Worm (Caenorhabditis elegans): ENCODE results near the gene F47F2.3.

DNA sequence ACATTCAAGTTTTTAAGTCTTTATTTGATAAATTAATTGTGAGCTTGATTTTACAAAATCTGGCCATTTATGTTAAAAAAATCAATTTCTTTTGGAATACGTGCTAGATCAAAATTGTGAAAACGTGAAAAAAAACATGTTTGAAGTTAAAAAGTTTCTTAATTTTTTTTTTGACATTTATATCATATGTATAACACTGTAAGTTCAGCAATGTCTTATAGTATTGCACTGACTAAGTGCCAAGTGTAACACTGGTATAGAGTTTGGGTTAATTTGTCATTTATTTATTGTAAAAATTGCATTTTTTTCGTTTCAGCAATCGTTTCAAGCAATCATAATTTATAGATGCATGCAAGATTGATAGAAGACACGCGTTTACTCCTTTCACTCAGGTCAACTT, 42.4 kb upstream of the F47F2.3 start:
- TF ChIP-seq nhr-11 (tag; optimal IDR thresholded peaks at IDR 0.05) (no peak), snpc-4 (tag; optimal IDR thresholded peaks at IDR 0.05) (no peak), elt-2 (tag; optimal IDR thresholded peaks at IDR 0.05) (no peak), nhr-12 (tag; optimal IDR thresholded peaks at IDR 0.05) (no peak), ztf-4 (tag; optimal IDR thresholded peaks at IDR 0.05) (no peak), daf-12 (tag; optimal IDR thresholded peaks at IDR 0.05) (no peak), nhr-77 (tag; optimal IDR thresholded peaks at IDR 0.05) (no peak), elt-1 (tag; optimal IDR thresholded peaks at IDR 0.05) (no peak), unc-62 (GFP tag; optimal IDR thresholded peaks at IDR 0.05) (no peak), ZK546.5 (tag; optimal IDR thresholded peaks at IDR 0.05) (no peak), jun-1 (tag; optimal IDR thresholded peaks at IDR 0.05) (no peak), ama-1 (optimal IDR thresholded peaks at IDR 0.05) (no peak), lin-39 (tag; optimal IDR thresholded peaks at IDR 0.05) (no peak), eor-1 (tag; optimal IDR thresholded peaks at IDR 0.05) (no peak)

Measured in whole organism, L3 larva.